Worm (Caenorhabditis elegans) whole organism, young adult: Measurements from ENCODE around the gene bgnt-1.2.
A peak's percentile ranks its signal among the peaks of the same experiment; 100 is the strongest.

ENCODE experiments used
- C06A6.2 ChIP-seq: fragments of 200-800 bp; sonication (Bioruptor generic); conservative IDR thresholded peaks from 2 replicates; pipeline ENCODE4 v1.3.6; 2022; ENCODE audit warnings: missing genetic modification characterization, missing compliant biosample characterization
- C17E4.6 ChIP-seq: fragments of 200-800 bp; sonication (Bioruptor generic); IDR thresholded peaks from 2 replicates; pipeline ENCODE4 v1.3.6; 2022; ENCODE audit warnings: missing genetic modification reagents, missing genetic modification characterization, missing compliant biosample characterization
- F49E8.2 ChIP-seq: sonication (generic microtip); optimal IDR thresholded peaks from 3 replicates; lab custom pipeline; 2017; ENCODE audit warnings: missing genetic modification characterization, mild to moderate bottlenecking, missing compliant biosample characterization, antibody characterized with exemption, moderate library complexity; ENCODE audit not compliant: insufficient read depth
- ceh-40 ChIP-seq: fragments of 200-800 bp; sonication (Bioruptor generic); IDR thresholded peaks from 2 replicates; pipeline ENCODE4 v1.3.6; 2022; ENCODE audit warnings: missing genetic modification characterization, missing compliant biosample characterization
- dpl-1 ChIP-seq: fragments of 150-350 bp; optimal IDR thresholded peaks from 2 replicates; lab custom pipeline; 2014; ENCODE audit warnings: missing biosample characterization, missing genetic modification reagents, missing genetic modification characterization
- him-1 ChIP-seq: sonication (generic microtip); optimal IDR thresholded peaks from 2 replicates; lab custom pipeline; 2016; ENCODE audit warnings: missing genotype, missing genetic modification reagents, missing genetic modification characterization, missing compliant biosample characterization
- nfya-1 ChIP-seq: sonication (generic microtip); optimal IDR thresholded peaks from 2 replicates; lab custom pipeline; 2017; ENCODE audit warnings: antibody characterized with exemption, missing compliant biosample characterization, missing genetic modification characterization, borderline replicate concordance; ENCODE audit not compliant: insufficient read depth
- nhr-90 ChIP-seq: sonication (generic microtip); optimal IDR thresholded peaks from 2 replicates; lab custom pipeline; 2016; ENCODE audit warnings: missing genotype, mild to moderate bottlenecking, missing genetic modification characterization, missing compliant biosample characterization
- repo-1 ChIP-seq: sonication (generic microtip); optimal IDR thresholded peaks from 2 replicates; lab custom pipeline; 2017; ENCODE audit warnings: mild to moderate bottlenecking, missing genetic modification characterization, missing compliant biosample characterization
- snpc-1.3 ChIP-seq: sonication (generic microtip); optimal IDR thresholded peaks from 2 replicates; lab custom pipeline; 2017; ENCODE audit warnings: missing genetic modification characterization, mild to moderate bottlenecking, missing compliant biosample characterization, antibody characterized with exemption, moderate library complexity, missing genotype, missing genetic modification reagents; ENCODE audit not compliant: insufficient read depth
- tlf-1 ChIP-seq: fragments of 200-800 bp; sonication (Bioruptor generic); optimal IDR thresholded peaks from 2 replicates; lab custom pipeline; 2018; ENCODE audit warnings: mild to moderate bottlenecking, missing genetic modification characterization, missing compliant biosample characterization
- unc-62 ChIP-seq: fragments of 150-350 bp; optimal IDR thresholded peaks from 2 replicates; lab custom pipeline; 2014; ENCODE audit warnings: missing biosample characterization, missing genetic modification reagents, missing genetic modification characterization

DNA sequence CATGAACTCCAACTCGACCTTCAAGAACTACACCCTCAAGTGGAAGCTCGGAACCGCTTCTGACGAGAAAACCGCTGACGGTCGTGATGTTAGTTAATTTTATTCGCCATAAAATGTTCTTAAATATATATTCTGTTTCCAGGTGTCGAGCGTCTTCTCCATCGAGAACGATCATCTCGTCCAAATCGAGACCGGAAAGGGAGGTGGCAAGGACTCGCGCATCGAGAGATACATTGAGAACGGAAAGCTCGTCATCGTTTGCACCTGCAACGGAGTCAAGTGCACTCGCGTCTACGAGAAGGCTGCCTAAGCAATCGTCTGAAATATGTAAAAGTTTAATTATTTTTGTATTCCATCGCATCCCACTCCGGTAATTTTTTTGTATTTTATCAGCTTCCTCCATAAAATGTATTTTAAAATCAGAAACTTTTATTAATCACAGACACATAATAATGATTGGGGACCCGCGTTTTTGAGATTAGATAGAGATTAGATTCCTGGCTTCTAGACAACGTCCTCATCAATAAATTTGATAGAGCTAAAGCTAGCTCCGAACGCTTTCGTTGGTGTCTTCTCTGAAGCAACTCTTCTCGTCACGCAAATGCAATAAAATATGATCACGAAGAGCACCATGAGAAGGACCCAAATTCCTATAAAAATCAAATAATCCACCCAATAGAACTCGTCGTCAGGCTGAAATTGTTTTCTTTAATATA lies 49.6 kb downstream of the bgnt-1.2 start:
- peak; percentile 28 for TF ChIP-seq snpc-1.3 (tag; lab: Kevin White, UChicago)
- TF ChIP-seq tlf-1 (GFP tag; lab: Kevin White, UChicago): no peak
- no peak for TF ChIP-seq dpl-1
- no peak for TF ChIP-seq C06A6.2 (GFP tag; lab: Robert Waterston, UW)
- TF ChIP-seq nfya-1 (tag; lab: Kevin White, UChicago): no peak
- no peak for TF ChIP-seq him-1 (tag; lab: Kevin White, UChicago)
- TF ChIP-seq repo-1: no peak
- TF ChIP-seq nhr-90 (tag; lab: Kevin White, UChicago): no peak
- TF ChIP-seq F49E8.2 (tag; lab: Kevin White, UChicago): no peak
- TF ChIP-seq C17E4.6 (GFP tag; lab: Robert Waterston, UW): no peak
- TF ChIP-seq unc-62 (GFP tag; lab: Kevin White, UChicago): no peak
- no peak for TF ChIP-seq ceh-40 (GFP tag; lab: Robert Waterston, UW)
